Worm (Caenorhabditis elegans): Measurements from ENCODE around the gene F01F1.2.

- TF ChIP-seq dpl-1 (GFP tag; optimal IDR thresholded peaks at IDR 0.05) (no peak), lsy-2 (tag; optimal IDR thresholded peaks at IDR 0.05) (no peak), lin-15B (tag; optimal IDR thresholded peaks at IDR 0.05) (no peak), unc-39 (tag; optimal IDR thresholded peaks at IDR 0.05) (no peak), mep-1 (tag; optimal IDR thresholded peaks at IDR 0.05) (no peak), fos-1 (tag; optimal IDR thresholded peaks at IDR 0.05) (no peak), Y75B8A.6 (GFP tag; IDR thresholded peaks at IDR 0.05) (no peak), lin-13 (GFP tag; optimal IDR thresholded peaks at IDR 0.05) (no peak), mdl-1 (tag; optimal IDR thresholded peaks at IDR 0.05) (no peak), nhr-237 (tag; optimal IDR thresholded peaks at IDR 0.05) (no peak), pha-4 (GFP tag; IDR thresholded peaks at IDR 0.05) (no peak), pha-4 (tag; optimal IDR thresholded peaks at IDR 0.05) (no peak), nhr-76 (tag; optimal IDR thresholded peaks at IDR 0.05) (no peak)
These were observed 10.3 kb downstream of the F01F1.2 start, which contains the start of gene C28H8.8 for ce11 chrIII:5888675-5889074.
